Worm (Caenorhabditis elegans) whole organism, L4/young adult: ENCODE measurements around the gene fbxa-86.

ENCODE experiments used
- W03F9.2 ChIP-seq: fragments of 150-350 bp; optimal IDR thresholded peaks from 2 replicates; lab custom pipeline; 2014; ENCODE audit warnings: missing biosample characterization, missing genetic modification characterization
- dao-5 ChIP-seq: sonication (generic microtip); optimal IDR thresholded peaks from 2 replicates; lab custom pipeline; 2016; ENCODE audit warnings: missing genotype, missing genetic modification characterization, moderate library complexity, missing compliant biosample characterization
- him-1 ChIP-seq: sonication (generic microtip); optimal IDR thresholded peaks from 2 replicates; lab custom pipeline; 2016; ENCODE audit warnings: missing genotype, missing genetic modification reagents, missing genetic modification characterization, missing compliant biosample characterization

fbxa-86 gene

DNA sequence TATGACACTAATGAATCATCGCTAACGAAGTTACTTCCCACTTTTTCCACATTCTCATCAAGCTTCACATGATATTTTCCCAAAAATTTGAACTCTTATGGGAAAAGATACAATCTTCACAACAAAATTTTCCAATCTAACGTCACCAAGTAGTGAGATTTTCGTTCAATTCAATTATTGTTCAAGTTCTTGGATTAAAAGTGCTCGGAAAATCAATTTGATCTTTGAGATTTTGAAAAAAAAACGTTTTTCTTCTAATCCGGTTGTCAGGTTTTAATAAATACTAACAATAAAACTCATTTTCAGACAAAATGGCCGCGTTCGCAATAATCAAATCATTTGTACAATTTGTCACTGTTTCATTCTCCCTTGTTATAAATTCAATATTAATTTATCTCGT is 3.7 kb downstream of the fbxa-86 start, which contains the start of gene str-153:
TSS of gene str-153 (plus strand) at position 301 of the 400 bp plus-strand sequence.
- TF ChIP-seq him-1 (tag; lab: Kevin White, UChicago) (no peak), W03F9.2 (tag; lab: Kevin White, UChicago) (no peak), dao-5 (tag; lab: Kevin White, UChicago) (no peak)

DNA sequence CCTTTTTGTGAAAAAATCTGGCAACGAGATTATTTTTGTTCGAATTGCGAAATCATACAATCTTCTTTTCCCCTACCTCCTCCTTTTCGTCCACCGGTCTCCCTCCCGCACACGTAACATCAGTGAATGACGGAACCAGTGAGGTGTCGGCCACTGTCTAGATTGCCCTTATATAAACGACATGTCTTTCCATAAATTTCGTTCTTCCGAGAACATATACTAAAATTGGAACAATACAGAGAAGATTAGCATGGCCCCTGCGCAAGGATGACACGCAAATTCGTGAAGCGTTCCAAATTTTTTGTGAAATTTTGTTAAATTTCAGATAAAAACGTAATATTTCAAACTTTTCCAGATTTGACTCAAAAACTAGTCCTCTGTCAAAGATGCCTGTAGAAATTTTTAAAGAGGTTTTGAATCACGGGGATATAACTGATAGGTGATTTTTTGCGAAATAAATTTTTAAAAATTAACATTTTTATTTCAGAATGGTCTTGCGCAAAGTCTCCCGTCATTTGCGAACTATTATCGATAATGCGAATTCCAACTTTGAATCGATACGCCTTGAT is 7.0 kb downstream of the fbxa-86 start:
- TF ChIP-seq dao-5 (tag; lab: Kevin White, UChicago) (no peak), W03F9.2 (tag; lab: Kevin White, UChicago) (no peak), him-1 (tag; lab: Kevin White, UChicago) (no peak)

DNA sequence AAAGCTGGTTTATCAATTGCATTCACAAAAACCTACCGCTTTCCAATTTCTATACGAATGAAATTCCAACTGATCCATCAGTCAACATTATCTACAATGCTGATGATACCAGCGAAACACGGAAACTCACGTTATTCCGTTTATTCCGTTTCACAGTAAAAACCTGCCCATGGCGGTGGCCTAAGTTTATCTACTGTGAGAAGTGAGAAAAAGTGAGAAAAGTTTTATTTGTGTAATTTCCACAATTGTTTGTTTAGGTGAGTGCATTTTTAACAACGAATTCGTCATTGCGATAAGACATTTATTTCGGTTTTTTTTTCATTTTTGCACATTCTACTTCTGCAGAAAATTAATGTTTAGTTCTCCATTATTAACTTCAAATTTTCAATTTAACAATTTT is 7.8 kb downstream of the fbxa-86 start, which contains the start of gene Y9C9A.8:
TSS of gene Y9C9A.8 (plus strand) at position 301 of the 400 bp plus-strand sequence.
- no peak for TF ChIP-seq W03F9.2 (tag; lab: Kevin White, UChicago)
- no peak for TF ChIP-seq dao-5 (tag; lab: Kevin White, UChicago)
- TF ChIP-seq him-1 (tag; lab: Kevin White, UChicago), result no peak

DNA sequence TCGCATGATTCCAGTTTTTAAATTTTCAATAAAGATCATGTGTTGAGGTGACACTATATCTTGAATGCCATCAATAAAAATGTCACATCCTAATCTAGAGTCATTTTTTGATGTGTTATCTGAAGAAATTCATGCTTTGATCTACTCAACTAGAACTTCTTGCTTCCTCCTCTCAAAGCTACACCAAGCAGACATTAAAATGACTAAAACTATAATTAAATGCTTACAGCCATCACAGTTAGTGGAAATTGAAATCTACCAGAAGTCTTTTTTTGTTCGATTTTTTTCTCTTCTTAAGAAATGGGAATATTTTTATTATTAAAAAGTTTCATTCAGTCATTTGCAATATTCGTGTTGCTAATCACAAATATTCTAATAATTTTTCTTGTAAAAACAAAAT is 20.0 kb downstream of the fbxa-86 start, which contains the start of gene str-158:
TSS of gene str-158 (plus strand) at position 301 of the 400 bp plus-strand sequence.
- TF ChIP-seq him-1 (tag; lab: Kevin White, UChicago), result no peak
- no peak for TF ChIP-seq W03F9.2 (tag; lab: Kevin White, UChicago)
- TF ChIP-seq dao-5 (tag; lab: Kevin White, UChicago), result no peak

DNA sequence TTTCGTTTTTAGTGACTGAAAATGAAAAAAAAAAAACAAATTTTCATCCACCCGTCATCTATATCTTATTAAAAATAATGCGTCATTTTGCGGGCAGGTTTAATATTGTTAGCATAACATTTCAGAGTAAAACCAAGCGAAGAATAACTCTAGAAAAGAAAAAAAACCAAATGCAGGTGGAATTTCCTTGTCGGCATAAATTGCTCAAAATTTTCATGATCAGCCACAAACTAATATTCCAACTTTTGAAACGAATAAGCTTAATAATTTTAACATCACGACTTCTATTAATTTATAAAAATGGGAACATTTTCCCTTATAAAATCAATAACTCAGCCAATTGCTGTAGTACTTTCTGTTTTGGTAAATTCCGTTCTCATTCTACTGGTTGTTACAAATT is 22.1 kb downstream of the fbxa-86 start, which contains the start of gene str-155:
TSS of gene str-155 (plus strand) at position 301 of the 400 bp plus-strand sequence.
- TF ChIP-seq W03F9.2 (tag; lab: Kevin White, UChicago) (no peak), dao-5 (tag; lab: Kevin White, UChicago) (no peak)

DNA sequence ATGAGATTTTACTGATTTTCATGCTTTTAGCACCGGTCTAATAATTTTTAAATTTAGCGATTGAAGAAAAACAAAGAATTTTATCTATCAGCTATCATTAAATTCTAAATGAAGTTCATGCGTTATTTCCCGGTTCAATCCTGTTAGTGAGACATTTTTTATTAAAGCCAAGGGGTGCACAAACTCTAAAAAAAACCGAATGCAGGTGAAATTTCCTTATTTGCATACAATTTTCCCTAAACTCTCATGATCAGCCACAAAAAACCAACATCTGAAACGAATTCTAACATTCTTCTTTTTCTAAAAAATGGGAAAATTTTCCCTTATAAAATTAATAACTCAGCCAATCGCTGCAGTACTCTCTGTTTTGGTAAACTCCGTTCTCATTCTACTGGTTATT is 24.7 kb downstream of the fbxa-86 start, which contains the start of gene str-156:
TSS of gene str-156 (plus strand) at position 301 of the 400 bp plus-strand sequence.
- no peak for TF ChIP-seq W03F9.2 (tag; lab: Kevin White, UChicago)
- no peak for TF ChIP-seq him-1 (tag; lab: Kevin White, UChicago)
- TF ChIP-seq dao-5 (tag; lab: Kevin White, UChicago), result no peak

DNA sequence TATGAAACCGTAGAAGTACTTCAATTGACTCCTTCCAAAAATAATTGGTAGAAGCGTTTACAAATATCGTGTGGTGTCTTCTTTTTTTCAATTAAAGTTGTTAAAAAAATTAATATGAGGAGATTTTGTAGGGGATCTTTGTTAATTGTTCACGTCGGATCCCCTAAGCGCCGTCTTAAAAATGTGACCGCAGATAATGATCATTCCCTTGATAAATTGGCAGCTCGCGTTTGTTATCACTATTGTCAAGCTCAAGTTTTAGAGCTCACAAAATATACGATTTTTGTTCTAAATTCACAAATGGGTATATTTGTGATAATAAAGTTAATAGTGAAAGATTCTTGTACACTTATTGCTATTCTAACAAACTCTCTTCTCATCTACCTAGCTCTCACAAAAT is 28.8 kb downstream of the fbxa-86 start, which contains the start of gene str-159:
TSS of gene str-159 (plus strand) at position 301 of the 400 bp plus-strand sequence.
- no peak for TF ChIP-seq dao-5 (tag; lab: Kevin White, UChicago)
- TF ChIP-seq him-1 (tag; lab: Kevin White, UChicago), result no peak
- TF ChIP-seq W03F9.2 (tag; lab: Kevin White, UChicago), result no peak

DNA sequence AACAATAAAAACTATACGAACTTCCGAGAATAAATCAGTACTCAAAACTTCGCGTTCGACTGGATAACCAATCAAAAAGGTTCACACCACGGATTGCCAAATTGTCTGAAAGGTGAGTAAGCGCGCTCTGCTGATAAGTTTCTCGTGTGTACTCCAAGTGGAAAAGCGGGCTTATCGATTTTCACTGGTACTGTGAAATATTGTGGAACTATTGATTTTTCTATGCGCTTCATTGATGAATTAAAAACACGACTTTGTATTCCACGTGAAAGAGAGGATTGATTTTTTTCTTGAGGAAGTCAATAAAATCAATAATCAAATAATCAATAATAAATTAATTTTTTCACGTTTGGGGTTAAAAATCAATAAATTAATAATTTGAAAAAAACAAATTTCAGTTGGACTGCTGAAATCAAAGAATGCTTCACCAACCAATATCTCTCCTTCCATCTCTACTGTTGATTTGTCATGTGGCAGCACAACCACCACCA is 32.1 kb downstream of the fbxa-86 start, which contains the start of gene T08B6.4:
TSS of gene T08B6.4 (plus strand) at position 51 of the 491 bp plus-strand sequence.
- no peak for TF ChIP-seq W03F9.2 (tag; lab: Kevin White, UChicago)
- no peak for TF ChIP-seq dao-5 (tag; lab: Kevin White, UChicago)
- TF ChIP-seq him-1 (tag; lab: Kevin White, UChicago), result no peak

DNA sequence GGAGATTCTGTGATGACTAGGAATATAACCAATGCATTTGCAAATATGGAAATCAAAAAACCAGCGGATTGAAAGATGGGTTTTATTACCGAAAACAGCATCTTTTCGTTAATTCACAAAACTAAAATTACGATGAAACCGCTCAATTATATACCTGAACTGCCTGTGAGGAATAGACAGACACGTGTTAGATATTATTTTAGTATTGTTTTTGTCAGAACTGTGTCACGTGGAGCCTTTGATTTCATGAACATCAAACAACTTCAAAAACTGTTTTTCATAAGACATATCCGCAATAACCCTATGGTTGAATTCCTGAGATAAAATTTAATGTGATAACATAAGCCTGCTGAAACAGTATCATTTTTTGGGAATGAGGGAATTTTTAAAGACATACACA is 33.9 kb downstream of the fbxa-86 start, which contains the start of gene str-161:
TSS of gene str-161 (minus strand) at position 101 of the 400 bp plus-strand sequence.
- no peak for TF ChIP-seq him-1 (tag; lab: Kevin White, UChicago)
- no peak for TF ChIP-seq dao-5 (tag; lab: Kevin White, UChicago)
- TF ChIP-seq W03F9.2 (tag; lab: Kevin White, UChicago), result no peak

DNA sequence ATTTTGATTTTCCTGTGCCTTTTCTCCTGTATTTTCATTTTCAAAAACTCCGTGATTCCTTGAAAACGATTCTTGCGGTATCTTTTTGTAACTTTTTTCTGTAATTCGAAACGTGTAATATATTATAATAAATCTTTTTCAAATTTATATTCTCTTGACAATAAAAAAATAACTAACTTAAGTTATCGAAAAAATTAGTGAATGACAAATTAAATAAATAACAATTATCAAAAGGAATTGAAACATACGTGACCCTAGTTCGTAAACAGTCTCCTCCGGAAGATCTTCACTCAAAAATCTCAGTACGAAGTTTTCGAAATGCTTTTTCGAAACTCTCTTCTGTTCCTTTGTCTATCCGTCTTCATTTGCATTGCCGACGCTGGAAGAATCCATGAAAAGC is 47.3 kb downstream of the fbxa-86 start, which contains the start of gene T08B6.9:
TSS of gene T08B6.9 (plus strand) at position 301 of the 400 bp plus-strand sequence.
- TF ChIP-seq him-1 (tag; lab: Kevin White, UChicago) (no peak), dao-5 (tag; lab: Kevin White, UChicago) (no peak), W03F9.2 (tag; lab: Kevin White, UChicago) (no peak)

DNA sequence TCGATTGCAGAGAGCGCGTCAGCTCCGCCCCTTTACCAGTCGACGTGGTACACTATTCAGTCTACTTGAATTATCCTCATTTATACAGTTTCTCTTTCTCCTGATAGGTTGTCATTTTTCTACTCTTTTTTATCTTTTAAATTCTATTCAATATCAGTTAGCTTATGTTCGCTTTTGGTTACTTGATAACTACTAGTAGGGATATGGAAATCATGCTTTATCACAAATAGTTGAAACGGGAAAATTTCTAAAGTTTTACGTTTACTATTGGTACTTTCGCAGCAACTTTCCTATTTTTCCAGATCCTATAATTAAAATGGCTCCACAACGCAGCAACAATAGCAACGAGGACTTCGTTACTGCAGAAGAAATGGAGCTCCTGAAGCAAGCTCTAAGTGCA is 48.2 kb downstream of the fbxa-86 start, which contains the start of gene sgnh-1:
TSS of gene sgnh-1 (plus strand) at position 301 of the 400 bp plus-strand sequence.
- TF ChIP-seq dao-5 (tag; lab: Kevin White, UChicago), result no peak
- TF ChIP-seq him-1 (tag; lab: Kevin White, UChicago), result no peak
- TF ChIP-seq W03F9.2 (tag; lab: Kevin White, UChicago), result no peak

DNA sequence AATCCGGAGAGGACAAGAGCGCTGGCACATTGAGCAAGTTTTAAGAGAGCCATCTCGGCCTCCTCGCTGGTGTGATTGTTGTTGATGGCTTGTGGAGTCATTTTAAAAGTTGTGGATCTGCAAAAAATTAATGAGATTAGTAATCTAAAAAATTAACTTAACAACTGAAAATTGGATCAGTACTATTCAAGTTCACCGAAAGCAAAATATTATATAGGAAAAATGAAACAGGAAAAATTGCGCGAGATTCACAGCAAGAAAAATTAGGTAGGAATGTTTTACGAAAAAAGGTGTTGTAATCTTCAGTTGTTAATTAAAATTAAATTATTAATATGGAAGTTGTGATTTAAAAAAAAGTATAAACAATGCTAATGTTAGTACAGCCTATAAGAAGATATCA is 50.6 kb downstream of the fbxa-86 start, which contains the start of gene T08B6.1:
TSS of gene T08B6.1 (minus strand) at position 101 of the 400 bp plus-strand sequence.
- TF ChIP-seq him-1 (tag; lab: Kevin White, UChicago), result no peak
- no peak for TF ChIP-seq W03F9.2 (tag; lab: Kevin White, UChicago)
- no peak for TF ChIP-seq dao-5 (tag; lab: Kevin White, UChicago)
